Worm (Caenorhabditis elegans) whole organism, late embryonic: ENCODE results near the gene henn-1.

Experiments used
- C08G9.2 ChIP-seq: sonication (generic microtip); optimal IDR thresholded peaks from 2 replicates; lab custom pipeline; 2016; ENCODE audit warnings: mild to moderate bottlenecking, missing genetic modification characterization, moderate library complexity, missing compliant biosample characterization
- F13H6.1 ChIP-seq: sonication (generic microtip); optimal IDR thresholded peaks from 2 replicates; lab custom pipeline; 2016; ENCODE audit warnings: missing genetic modification characterization, missing compliant biosample characterization
- ahr-1 ChIP-seq: sonication (generic microtip); optimal IDR thresholded peaks from 2 replicates; lab custom pipeline; 2016; ENCODE audit warnings: missing genetic modification characterization, missing compliant biosample characterization
- ceh-14 ChIP-seq: sonication (generic microtip); optimal IDR thresholded peaks from 2 replicates; lab custom pipeline; 2016; ENCODE audit warnings: missing genotype, missing genetic modification characterization, missing compliant biosample characterization
- ceh-18 ChIP-seq: sonication (generic microtip); optimal IDR thresholded peaks from 2 replicates; lab custom pipeline; 2016; ENCODE audit warnings: missing genetic modification characterization, missing compliant biosample characterization
- ceh-22 ChIP-seq: sonication (generic microtip); optimal IDR thresholded peaks from 2 replicates; lab custom pipeline; 2017; ENCODE audit warnings: missing biosample characterization, missing genetic modification characterization
- ceh-30 ChIP-seq: fragments of 150-350 bp; optimal IDR thresholded peaks from 2 replicates; lab custom pipeline; 2014; ENCODE audit warnings: missing biosample characterization, missing genetic modification characterization
- ceh-31 ChIP-seq: sonication (generic microtip); optimal IDR thresholded peaks from 2 replicates; lab custom pipeline; 2016; ENCODE audit warnings: missing genetic modification characterization, missing compliant biosample characterization
- ceh-34 ChIP-seq: sonication (generic microtip); optimal IDR thresholded peaks from 2 replicates; lab custom pipeline; 2016; ENCODE audit warnings: mild to moderate bottlenecking, missing genetic modification characterization, missing compliant biosample characterization
- ceh-45 ChIP-seq: fragments of 200-800 bp; sonication (Bioruptor generic); IDR thresholded peaks from 2 replicates; pipeline ENCODE4 v1.3.6; 2022; ENCODE audit warnings: missing genetic modification reagents, missing genetic modification characterization, missing compliant biosample characterization
- dmd-4 ChIP-seq: sonication (generic microtip); optimal IDR thresholded peaks from 2 replicates; lab custom pipeline; 2016; ENCODE audit warnings: borderline replicate concordance, missing genetic modification characterization, missing compliant biosample characterization
- elt-2 ChIP-seq: sonication (generic microtip); optimal IDR thresholded peaks from 2 replicates; lab custom pipeline; 2016; ENCODE audit warnings: missing genetic modification reagents, missing genetic modification characterization, missing compliant biosample characterization
- ets-4 ChIP-seq: sonication (generic microtip); optimal IDR thresholded peaks from 2 replicates; lab custom pipeline; 2016; ENCODE audit warnings: missing genetic modification characterization, missing compliant biosample characterization
- gmeb-2 ChIP-seq: sonication (generic microtip); optimal IDR thresholded peaks from 2 replicates; lab custom pipeline; 2016; ENCODE audit warnings: missing genetic modification characterization, inconsistent platforms, missing compliant biosample characterization
- hlh-15 ChIP-seq: sonication (generic microtip); optimal IDR thresholded peaks from 2 replicates; lab custom pipeline; 2016; ENCODE audit warnings: missing genetic modification characterization, missing compliant biosample characterization
- hlh-30 ChIP-seq: sonication (generic microtip); optimal IDR thresholded peaks from 2 replicates; lab custom pipeline; 2017; ENCODE audit warnings: antibody characterized with exemption, missing genetic modification characterization, missing compliant biosample characterization; ENCODE audit not compliant: insufficient read depth
- hlh-6 ChIP-seq: sonication (generic microtip); optimal IDR thresholded peaks from 2 replicates; lab custom pipeline; 2016; ENCODE audit warnings: missing genotype, missing genetic modification characterization, missing compliant biosample characterization
- nfya-1 ChIP-seq: sonication (generic microtip); optimal IDR thresholded peaks from 2 replicates; lab custom pipeline; 2017; ENCODE audit warnings: missing genetic modification characterization, mild to moderate bottlenecking, missing compliant biosample characterization, antibody characterized with exemption, moderate library complexity
- nhr-232 ChIP-seq: sonication (generic microtip); optimal IDR thresholded peaks from 2 replicates; lab custom pipeline; 2016; ENCODE audit warnings: missing genetic modification characterization, missing compliant biosample characterization
- pag-3 ChIP-seq: sonication (generic microtip); optimal IDR thresholded peaks from 2 replicates; lab custom pipeline; 2016; ENCODE audit warnings: missing compliant biosample characterization, missing genetic modification characterization, borderline replicate concordance
- pax-1 ChIP-seq: fragments of 150-350 bp; optimal IDR thresholded peaks from 2 replicates; lab custom pipeline; 2014; ENCODE audit warnings: missing biosample characterization, missing genetic modification characterization
- ref-2 ChIP-seq: sonication (generic microtip); optimal IDR thresholded peaks from 2 replicates; lab custom pipeline; 2016; ENCODE audit warnings: missing genetic modification characterization, missing compliant biosample characterization
- rnt-1 ChIP-seq: sonication (generic microtip); optimal IDR thresholded peaks from 2 replicates; lab custom pipeline; 2016; ENCODE audit warnings: missing genetic modification characterization, missing compliant biosample characterization
- sdc-2 ChIP-seq: sonication (generic microtip); optimal IDR thresholded peaks from 2 replicates; lab custom pipeline; 2016; ENCODE audit warnings: missing genotype, missing genetic modification characterization, missing compliant biosample characterization
- sox-4 ChIP-seq: sonication (generic microtip); optimal IDR thresholded peaks from 2 replicates; lab custom pipeline; 2017; ENCODE audit warnings: mild to moderate bottlenecking, missing genetic modification characterization, inconsistent platforms, missing compliant biosample characterization
- tbx-2 ChIP-seq: sonication (generic microtip); optimal IDR thresholded peaks from 2 replicates; lab custom pipeline; 2016; ENCODE audit warnings: missing genetic modification characterization, missing compliant biosample characterization
- unc-42 ChIP-seq: sonication (generic microtip); optimal IDR thresholded peaks from 2 replicates; lab custom pipeline; 2016; ENCODE audit warnings: missing genotype, missing genetic modification characterization, missing compliant biosample characterization
- unc-55 ChIP-seq: sonication (generic microtip); optimal IDR thresholded peaks from 2 replicates; lab custom pipeline; 2017; ENCODE audit warnings: missing biosample characterization, missing genetic modification reagents, missing genetic modification characterization
- unc-86 ChIP-seq: sonication (generic microtip); optimal IDR thresholded peaks from 2 replicates; lab custom pipeline; 2016; ENCODE audit warnings: missing genetic modification characterization, missing compliant biosample characterization
- zip-5 ChIP-seq: sonication (generic microtip); optimal IDR thresholded peaks from 2 replicates; lab custom pipeline; 2016; ENCODE audit warnings: missing genetic modification characterization, missing compliant biosample characterization
- ztf-16 ChIP-seq: sonication (generic microtip); optimal IDR thresholded peaks from 2 replicates; lab custom pipeline; 2017; ENCODE audit warnings: missing genetic modification characterization, missing compliant biosample characterization

henn-1 gene

DNA sequence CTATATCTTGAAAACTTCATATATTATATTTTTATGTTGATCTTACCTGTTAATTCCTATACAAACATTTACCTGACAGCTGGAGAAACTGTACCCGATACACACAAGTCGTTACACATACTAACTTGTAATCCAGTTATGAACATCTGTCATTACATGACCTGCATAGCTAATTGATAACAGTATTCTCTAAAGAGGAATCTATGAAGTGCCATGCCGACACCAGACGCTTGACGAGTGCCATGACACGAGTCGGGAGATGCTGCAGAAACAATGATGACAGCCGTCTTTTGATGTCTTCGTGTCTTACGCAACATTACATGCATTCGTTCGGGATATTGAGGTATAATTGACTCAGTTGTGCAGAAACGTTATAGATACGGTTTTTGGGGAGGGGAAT is 12.4 kb upstream of the henn-1 start:
- no peak for TF ChIP-seq rnt-1 (tag; lab: Kevin White, UChicago)
- TF ChIP-seq hlh-15 = no peak
- peak; percentile 38 for TF ChIP-seq unc-86 (tag; lab: Kevin White, UChicago)

DNA sequence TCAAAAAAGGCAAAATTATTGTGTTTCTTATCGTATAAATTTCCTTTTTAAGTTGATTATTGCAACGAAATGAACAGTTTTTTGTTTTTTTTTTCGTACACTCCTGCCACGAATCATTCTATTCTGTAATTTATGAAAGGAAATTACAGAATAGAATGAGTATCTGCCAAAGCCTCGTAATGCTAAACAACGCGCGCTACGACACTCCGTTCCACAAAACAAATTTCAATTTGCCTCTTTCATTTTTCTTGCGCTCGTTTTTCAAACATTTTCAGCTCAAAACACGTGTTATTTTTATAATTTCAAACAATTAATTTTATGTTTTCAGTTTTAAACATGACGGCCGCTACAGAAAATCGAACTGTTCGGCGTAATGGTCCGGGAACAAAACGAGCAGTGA is 7.7 kb upstream of the henn-1 start, which contains the start of gene mob-4:
Gene mob-4, plus strand, starts transcription at position 329 of the 400 bp plus-strand sequence.
- TF ChIP-seq ets-4 (tag; lab: Kevin White, UChicago) (no peak), ahr-1 (tag; lab: Kevin White, UChicago) (no peak), sdc-2 (tag; lab: Kevin White, UChicago) (no peak), gmeb-2 (tag; lab: Kevin White, UChicago) (no peak), nfya-1 (no peak), ceh-45 (GFP tag; lab: Robert Waterston, UW) (no peak), elt-2 (tag; lab: Kevin White, UChicago) (no peak), ref-2 (no peak), unc-42 (no peak), ceh-30 (tag; lab: Kevin White, UChicago) (no peak), ceh-22 (tag; lab: Kevin White, UChicago) (no peak), F13H6.1 (tag; lab: Kevin White, UChicago) (no peak)

DNA sequence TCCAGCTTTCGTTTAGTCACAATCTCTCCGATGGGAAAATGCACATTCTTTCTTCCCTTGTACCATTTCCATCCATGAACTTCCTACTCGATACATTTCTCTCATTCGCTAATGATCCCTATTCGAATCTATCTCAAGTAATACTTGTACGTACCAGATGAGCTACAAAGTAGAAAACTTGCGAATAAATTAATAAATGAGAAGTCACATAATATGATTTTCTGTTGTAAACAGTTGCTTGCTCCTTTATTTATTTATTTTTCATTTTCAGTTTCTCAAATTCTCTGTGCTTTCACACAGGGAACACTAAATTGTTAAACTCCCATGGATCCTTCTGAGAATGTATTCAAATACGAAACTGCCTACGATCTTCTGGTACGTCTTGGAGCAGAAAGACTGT is 6.3 kb upstream of the henn-1 start, which contains the start of gene rfs-1:
Gene rfs-1, plus strand, starts transcription at position 301 of the 400 bp plus-strand sequence.
- TF ChIP-seq pag-3 (tag; lab: Kevin White, UChicago) = no peak

DNA sequence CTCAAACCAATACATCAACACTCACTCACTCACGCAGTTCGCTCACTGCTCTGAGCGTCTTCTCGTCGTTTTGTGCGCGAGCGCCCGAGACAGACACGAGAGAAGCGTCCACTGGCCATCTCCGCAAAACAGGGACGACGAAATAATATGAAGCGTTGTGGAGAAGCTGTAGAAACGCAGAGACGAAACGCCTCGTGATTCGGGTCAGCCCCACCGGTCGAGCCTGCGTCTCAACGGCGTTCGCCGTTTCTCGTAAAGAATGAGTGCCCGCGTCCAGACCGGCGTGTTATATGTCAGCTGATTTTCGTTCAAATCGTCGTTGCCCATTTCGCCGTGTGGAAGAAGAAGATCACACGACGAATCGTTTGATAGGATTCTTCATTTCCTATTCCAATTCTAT is 4.9 kb upstream of the henn-1 start, which contains the start of gene fbxl-1:
Gene fbxl-1, plus strand, starts transcription at position 320 of the 400 bp plus-strand sequence.
- TF ChIP-seq unc-42 (peak; percentile 1), pag-3 (tag; lab: Kevin White, UChicago) (no peak), hlh-30 (peak; percentile 95), ceh-18 (tag; lab: Kevin White, UChicago) (peak; percentile 57), tbx-2 (tag; lab: Kevin White, UChicago) (peak; percentile 66), nfya-1 (peak; percentile 52), sox-4 (no peak), F13H6.1 (tag; lab: Kevin White, UChicago) (peak; percentile 13), ceh-30 (tag; lab: Kevin White, UChicago) (no peak), ceh-31 (peak; percentile 58), ztf-16 (tag; lab: Kevin White, UChicago) (peak; percentile 16), ceh-14 (tag; lab: Kevin White, UChicago) (peak; percentile 13), rnt-1 (tag; lab: Kevin White, UChicago) (peak; percentile 57), unc-55 (GFP tag; lab: Kevin White, UChicago) (peak; percentile 77), ceh-34 (tag; lab: Kevin White, UChicago) (peak; percentile 73)

DNA sequence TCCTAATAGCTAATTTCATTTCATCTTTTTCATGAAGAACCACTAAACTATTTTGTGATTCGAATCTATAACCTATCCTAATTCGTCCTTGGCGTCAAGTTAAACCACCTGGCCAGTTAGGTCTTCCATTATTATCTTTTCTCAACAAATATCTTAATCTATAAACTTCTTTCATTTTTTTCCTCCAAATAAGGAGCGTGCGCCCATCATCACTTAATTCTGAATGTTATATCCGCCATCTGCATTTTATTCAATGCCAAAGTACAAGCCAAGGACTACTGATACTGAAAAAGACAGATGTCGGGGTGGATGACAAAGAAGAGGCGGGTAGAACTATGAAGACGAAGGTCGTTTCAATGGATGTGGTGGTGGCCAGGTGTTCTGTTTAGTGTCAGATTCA is 3.5 kb upstream of the henn-1 start:
- no peak for TF ChIP-seq ceh-31

DNA sequence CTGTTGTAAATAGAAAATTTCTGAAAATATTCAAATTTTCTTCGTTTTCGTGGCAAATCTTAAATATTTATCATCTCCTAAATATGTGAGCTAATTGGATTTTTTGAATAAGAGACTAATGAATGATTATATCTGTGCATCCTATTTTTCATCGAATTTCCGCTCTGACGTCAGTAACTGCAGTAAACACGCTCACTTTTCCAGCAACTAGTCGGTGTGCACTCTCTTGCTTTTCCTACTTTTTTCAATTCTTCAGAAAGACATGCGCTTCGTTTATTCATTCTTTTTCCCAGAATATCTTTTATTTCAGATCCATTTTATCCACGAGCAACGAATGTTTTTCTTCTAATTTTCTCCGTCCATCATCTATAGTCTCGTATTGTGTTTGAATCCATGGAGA is 3.0 kb upstream of the henn-1 start:
- TF ChIP-seq elt-2 (tag; lab: Kevin White, UChicago) (no peak), ets-4 (tag; lab: Kevin White, UChicago) (no peak), dmd-4 (tag; lab: Kevin White, UChicago) (no peak), ceh-14 (tag; lab: Kevin White, UChicago) (no peak), zip-5 (tag; lab: Kevin White, UChicago) (no peak), hlh-15 (no peak), C08G9.2 (tag; lab: Kevin White, UChicago) (no peak), hlh-6 (tag; lab: Kevin White, UChicago) (no peak), ceh-22 (tag; lab: Kevin White, UChicago) (no peak), pax-1 (tag; lab: Kevin White, UChicago) (no peak), unc-42 (no peak), nhr-232 (tag; lab: Kevin White, UChicago) (no peak)
